Worm (Caenorhabditis elegans) whole organism, L2 larva: ENCODE measurements around the gene D1053.2.

Experiments used
- F13H6.1 ChIP-seq: sonication (generic microtip); optimal IDR thresholded peaks from 2 replicates; lab custom pipeline; 2016; ENCODE audit warnings: missing genetic modification characterization, missing compliant biosample characterization
- ZK546.5 ChIP-seq: sonication (generic microtip); optimal IDR thresholded peaks from 2 replicates; lab custom pipeline; 2017; ENCODE audit warnings: missing biosample characterization, missing genetic modification characterization
- ama-1 ChIP-seq: fragments of 150-350 bp; optimal IDR thresholded peaks from 2 replicates; lab custom pipeline; 2018; ENCODE audit warnings: inconsistent platforms
- elt-1 ChIP-seq: fragments of 150-350 bp; optimal IDR thresholded peaks from 2 replicates; lab custom pipeline; 2014; ENCODE audit warnings: missing biosample characterization, missing genetic modification characterization
- fos-1 ChIP-seq: fragments of 150-350 bp; optimal IDR thresholded peaks from 2 replicates; lab custom pipeline; 2014; ENCODE audit warnings: missing biosample characterization, missing genetic modification characterization
- lsy-2 ChIP-seq, 2 experiments: fragments of 150-350 bp in 1 of 2; sonication (generic microtip) in 1 of 2; optimal IDR thresholded peaks; 2 replicates each; lab custom pipeline; 2014 to 2017; ENCODE audit warnings: missing biosample characterization in 2 of 2, missing genetic modification characterization in 2 of 2
- nhr-77 ChIP-seq: fragments of 150-350 bp; optimal IDR thresholded peaks from 2 replicates; lab custom pipeline; 2014; ENCODE audit warnings: missing biosample characterization, missing genetic modification characterization
- snpc-4 ChIP-seq: fragments of 150-350 bp; optimal IDR thresholded peaks from 2 replicates; lab custom pipeline; 2014; ENCODE audit warnings: missing biosample characterization, missing genetic modification characterization
- ztf-11 ChIP-seq: sonication (generic microtip); optimal IDR thresholded peaks from 2 replicates; lab custom pipeline; 2017; ENCODE audit warnings: missing biosample characterization, missing genetic modification characterization

DNA sequence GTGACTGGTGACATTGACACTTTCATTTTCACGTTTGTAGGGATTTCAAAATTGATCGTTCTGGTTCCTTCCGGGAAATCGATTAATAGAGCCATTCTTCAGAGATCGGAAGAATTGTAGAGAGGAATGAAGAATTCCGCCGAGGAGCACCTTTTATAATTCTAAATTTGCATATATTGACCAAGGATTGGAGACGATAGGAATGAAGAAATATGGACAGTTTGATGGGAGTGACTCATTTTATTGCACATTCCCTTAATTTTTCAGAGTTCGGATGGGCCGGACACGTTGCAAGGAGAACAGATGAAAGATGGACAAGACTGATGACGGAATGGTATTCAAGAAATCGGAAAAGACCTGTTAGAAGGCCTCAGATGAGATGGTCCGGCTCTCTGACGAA lies 27.7 kb upstream of the D1053.2 start, which contains the start of gene C44C10.15:
- TF ChIP-seq snpc-4 (tag; lab: Kevin White, UChicago), result no peak
- TF ChIP-seq ZK546.5 (tag; lab: Kevin White, UChicago), result no peak
- no peak for TF ChIP-seq fos-1
- TF ChIP-seq ama-1 (lab: Kevin White, UChicago), result no peak
- no peak for TF ChIP-seq ztf-11 (tag; lab: Kevin White, UChicago)
- no peak for TF ChIP-seq nhr-77 (tag; lab: Kevin White, UChicago)
- TF ChIP-seq elt-1 (tag; lab: Kevin White, UChicago), result no peak
- TF ChIP-seq lsy-2 (tag; optimal IDR thresholded peaks at IDR 0.05; lab: Kevin White, UChicago), result no peak
- TF ChIP-seq F13H6.1 (tag; lab: Kevin White, UChicago), result no peak
